Worm (Caenorhabditis elegans): Measurements from ENCODE around the gene T06E8.2.

- TF ChIP-seq ets-7 (tag; optimal IDR thresholded peaks at IDR 0.05) (no peak), B0310.2 (tag; optimal IDR thresholded peaks at IDR 0.05) (no peak), ama-1 (optimal IDR thresholded peaks at IDR 0.05) (no peak), tra-4 (tag; optimal IDR thresholded peaks at IDR 0.05) (no peak), tbx-37 (GFP tag; conservative IDR thresholded peaks at IDR 0.05) (no peak), hmg-4 (GFP tag; optimal IDR thresholded peaks at IDR 0.05) (no peak), pes-1 (GFP tag; IDR thresholded peaks at IDR 0.05) (no peak), tbx-11 (GFP tag; IDR thresholded peaks at IDR 0.05) (no peak), F13C5.2 (tag; optimal IDR thresholded peaks at IDR 0.05) (no peak), hmbx-1 (tag; optimal IDR thresholded peaks at IDR 0.05) (no peak), scrt-1 (GFP tag; IDR thresholded peaks at IDR 0.05) (no peak), ceh-13 (GFP tag; optimal IDR thresholded peaks at IDR 0.05) (no peak), hnd-1 (tag; optimal IDR thresholded peaks at IDR 0.05) (no peak), aly-1 (tag; optimal IDR thresholded peaks at IDR 0.05) (no peak)
These were observed 17.9 kb downstream of the T06E8.2 start for ce11 chrV:10018291-10018690.

Measured in whole organism, early embryonic.